Fruit fly (Drosophila melanogaster) whole organism, prepupa: ENCODE results near the gene Hf.

Experiments
- Blimp-1 ChIP-seq: fragments of 200-800 bp; sonication (Bioruptor generic); optimal IDR thresholded peaks from 3 replicates; lab custom pipeline; 2017; ENCODE audit warnings: missing biosample characterization, missing genetic modification characterization, mild to moderate bottlenecking, moderate library complexity, missing genetic modification reagents
- CG11902 ChIP-seq: fragments of 200-800 bp; sonication (Bioruptor generic); optimal IDR thresholded peaks from 3 replicates; lab custom pipeline; 2016; ENCODE audit warnings: missing biosample characterization, missing genetic modification characterization
- CG15336 ChIP-seq: fragments of 200-800 bp; sonication (Bioruptor generic); IDR thresholded peaks from 2 replicates; pipeline ENCODE4 v1.3.6; 2022; ENCODE audit warnings: missing biosample characterization, missing genetic modification characterization
- CG31627 ChIP-seq: fragments of 200-800 bp; sonication (Bioruptor generic); optimal IDR thresholded peaks from 3 replicates; lab custom pipeline; 2016; ENCODE audit warnings: missing biosample characterization, missing genetic modification characterization
- CG32006 ChIP-seq: fragments of 200-800 bp; sonication (Bioruptor generic); optimal IDR thresholded peaks from 3 replicates; lab custom pipeline; 2017; ENCODE audit warnings: missing biosample characterization, mild to moderate bottlenecking, missing genetic modification characterization
- CG34406 ChIP-seq: fragments of 200-800 bp; sonication (Bioruptor generic); optimal IDR thresholded peaks from 3 replicates; lab custom pipeline; 2016; ENCODE audit warnings: missing biosample characterization, missing genetic modification characterization
- CG3919 ChIP-seq: fragments of 200-800 bp; sonication (Bioruptor generic); optimal IDR thresholded peaks from 3 replicates; lab custom pipeline; 2016; ENCODE audit warnings: missing biosample characterization, missing genetic modification characterization
- CG6163 ChIP-seq: fragments of 200-800 bp; sonication (Bioruptor generic); IDR thresholded peaks from 3 replicates; pipeline ENCODE4 v1.3.6; 2022; ENCODE audit warnings: missing biosample characterization, missing genetic modification characterization
- CG6276 ChIP-seq: fragments of 200-800 bp; sonication (Bioruptor generic); optimal IDR thresholded peaks from 2 replicates; lab custom pipeline; 2017; ENCODE audit warnings: missing biosample characterization, mild to moderate bottlenecking, missing genetic modification characterization
- CG6792 ChIP-seq: fragments of 200-800 bp; sonication (Bioruptor generic); optimal IDR thresholded peaks from 3 replicates; lab custom pipeline; 2016; ENCODE audit warnings: missing biosample characterization, missing genetic modification characterization
- CG6808 ChIP-seq: fragments of 200-800 bp; sonication (Bioruptor generic); optimal IDR thresholded peaks from 3 replicates; lab custom pipeline; 2017; ENCODE audit warnings: missing biosample characterization, missing genetic modification characterization, mild to moderate bottlenecking, moderate library complexity, missing genetic modification reagents
- CG8119 ChIP-seq: fragments of 200-800 bp; sonication (Bioruptor generic); IDR thresholded peaks from 3 replicates; pipeline ENCODE4 v1.3.6; 2022; ENCODE audit warnings: missing biosample characterization, missing genetic modification characterization
- CG9139 ChIP-seq: fragments of 200-800 bp; sonication (Bioruptor generic); optimal IDR thresholded peaks from 3 replicates; lab custom pipeline; 2017; ENCODE audit warnings: missing biosample characterization, mild to moderate bottlenecking, missing genetic modification characterization
- Eip75B ChIP-seq: fragments of 200-800 bp; sonication (Bioruptor generic); optimal IDR thresholded peaks from 3 replicates; lab custom pipeline; 2016; ENCODE audit warnings: missing biosample characterization, missing genetic modification characterization
- Eip78C ChIP-seq: fragments of 200-800 bp; sonication (Bioruptor generic); peaks from one replicate; lab custom pipeline; 2016; ENCODE audit warnings: missing biosample characterization, missing genetic modification characterization
- Eip93F ChIP-seq: fragments of 200-800 bp; sonication (Bioruptor generic); optimal IDR thresholded peaks from 2 replicates; lab custom pipeline; 2016; ENCODE audit warnings: missing biosample characterization, mild to moderate bottlenecking, missing genetic modification characterization
- Ets21C ChIP-seq: fragments of 200-800 bp; sonication (Bioruptor generic); optimal IDR thresholded peaks from 3 replicates; lab custom pipeline; 2016; ENCODE audit warnings: missing biosample characterization, missing genetic modification characterization
- Ets96B ChIP-seq: fragments of 200-800 bp; optimal IDR thresholded peaks from 2 replicates; lab custom pipeline; 2019; ENCODE audit warnings: missing biosample characterization, mild to moderate bottlenecking, missing genetic modification characterization, moderate library complexity
- Hr39 ChIP-seq: fragments of 200-800 bp; sonication (Bioruptor generic); optimal IDR thresholded peaks from 2 replicates; lab custom pipeline; 2016; ENCODE audit warnings: missing biosample characterization, missing genetic modification characterization
- Lpt ChIP-seq: fragments of 200-800 bp; sonication (Bioruptor generic); optimal IDR thresholded peaks from 3 replicates; lab custom pipeline; 2016; ENCODE audit warnings: missing biosample characterization, missing genetic modification characterization
- Met ChIP-seq: fragments of 200-800 bp; sonication (Bioruptor generic); optimal IDR thresholded peaks from 3 replicates; lab custom pipeline; 2016; ENCODE audit warnings: missing biosample characterization, missing genetic modification characterization
- OdsH ChIP-seq: fragments of 200-800 bp; sonication (Bioruptor generic); optimal IDR thresholded peaks from 3 replicates; lab custom pipeline; 2016; ENCODE audit warnings: missing biosample characterization, missing genetic modification characterization
- Smox ChIP-seq: fragments of 200-800 bp; sonication (Bioruptor generic); optimal IDR thresholded peaks from 3 replicates; lab custom pipeline; 2016; ENCODE audit warnings: missing biosample characterization, missing genetic modification characterization
- Sox14 ChIP-seq: fragments of 200-800 bp; sonication (Bioruptor generic); optimal IDR thresholded peaks from 3 replicates; lab custom pipeline; 2016; ENCODE audit warnings: missing biosample characterization, missing genetic modification characterization
- achi ChIP-seq: fragments of 200-800 bp; sonication (Bioruptor generic); optimal IDR thresholded peaks from 3 replicates; lab custom pipeline; 2016; ENCODE audit warnings: missing biosample characterization, missing genetic modification characterization
- acj6 ChIP-seq: fragments of 200-800 bp; sonication (Bioruptor generic); optimal IDR thresholded peaks from 3 replicates; lab custom pipeline; 2016; ENCODE audit warnings: missing biosample characterization, missing genetic modification characterization
- cyc ChIP-seq: fragments of 200-800 bp; sonication (Bioruptor generic); optimal IDR thresholded peaks from 3 replicates; lab custom pipeline; 2016; ENCODE audit warnings: missing biosample characterization, missing genetic modification characterization
- dac ChIP-seq: fragments of 200-800 bp; sonication (Bioruptor generic); optimal IDR thresholded peaks from 2 replicates; lab custom pipeline; 2017; ENCODE audit warnings: missing biosample characterization, mild to moderate bottlenecking, missing genetic modification characterization
- eg ChIP-seq: fragments of 200-800 bp; sonication (Bioruptor generic); IDR thresholded peaks from 3 replicates; pipeline ENCODE4 v1.3.6; 2022; ENCODE audit warnings: missing biosample characterization, missing genetic modification characterization
- fd59A ChIP-seq: fragments of 200-800 bp; sonication (Bioruptor generic); optimal IDR thresholded peaks from 2 replicates; lab custom pipeline; 2017; ENCODE audit warnings: missing biosample characterization, mild to moderate bottlenecking, missing genetic modification characterization, missing genetic modification reagents
- fkh ChIP-seq: fragments of 200-800 bp; sonication (Bioruptor generic); optimal IDR thresholded peaks from 3 replicates; lab custom pipeline; 2017; ENCODE audit warnings: missing biosample characterization, mild to moderate bottlenecking, missing genetic modification characterization, moderate library complexity
- lz ChIP-seq: fragments of 200-800 bp; sonication (Bioruptor generic); optimal IDR thresholded peaks from 3 replicates; lab custom pipeline; 2016; ENCODE audit warnings: missing biosample characterization, missing genetic modification characterization
- net ChIP-seq: fragments of 200-800 bp; sonication (Bioruptor generic); optimal IDR thresholded peaks from 3 replicates; lab custom pipeline; 2016; ENCODE audit warnings: missing biosample characterization, missing genetic modification characterization
- pdm3 ChIP-seq: fragments of 200-800 bp; sonication (Bioruptor generic); optimal IDR thresholded peaks from 3 replicates; lab custom pipeline; 2016; ENCODE audit warnings: missing biosample characterization, missing genetic modification characterization
- spab ChIP-seq: fragments of 200-800 bp; sonication (Bioruptor generic); optimal IDR thresholded peaks from 2 replicates; lab custom pipeline; 2017; ENCODE audit warnings: missing biosample characterization, mild to moderate bottlenecking, missing genetic modification characterization, missing genetic modification reagents
- topi ChIP-seq: fragments of 200-800 bp; sonication (Bioruptor generic); optimal IDR thresholded peaks from 3 replicates; lab custom pipeline; 2016; ENCODE audit warnings: missing biosample characterization, missing genetic modification characterization
- vri ChIP-seq: fragments of 200-800 bp; sonication (Bioruptor generic); optimal IDR thresholded peaks from 3 replicates; lab custom pipeline; 2016; ENCODE audit warnings: missing biosample characterization, mild to moderate bottlenecking, missing genetic modification characterization

Gene Hf

DNA sequence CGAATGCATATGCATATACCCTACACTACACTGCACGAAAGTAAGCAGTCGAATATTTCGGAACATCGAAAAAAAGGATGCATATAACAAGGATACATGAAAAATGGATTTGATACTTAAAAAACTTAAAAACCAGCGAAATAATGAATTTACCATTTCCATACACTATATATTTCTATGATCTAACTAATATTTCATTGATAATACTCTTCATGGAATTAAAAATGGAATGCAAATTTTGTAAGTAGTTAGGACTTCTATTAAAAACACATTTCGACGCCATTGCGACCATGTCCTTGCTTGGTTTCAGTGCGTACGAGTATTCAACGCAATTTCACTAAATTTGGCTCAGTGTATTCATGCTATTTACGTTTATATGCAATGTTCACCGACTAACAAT lies 34.6 kb upstream of the Hf start (continued):
- TF ChIP-seq dac, result no peak
- peak; percentile 73 for TF ChIP-seq CG32006 (GFP tag; lab: Kevin White, UChicago)
- peak; percentile 47 for TF ChIP-seq topi (GFP tag; lab: Kevin White, UChicago)
- TF ChIP-seq CG6792 (GFP tag; lab: Kevin White, UChicago), result peak; percentile 32
- no peak for TF ChIP-seq Eip93F (GFP tag; lab: Kevin White, UChicago)
- TF ChIP-seq CG6163 (GFP tag; lab: Robert Waterston, UW), result no peak
- TF ChIP-seq CG9139 (GFP tag; lab: Kevin White, UChicago), result no peak
- no peak for TF ChIP-seq vri (GFP tag; lab: Kevin White, UChicago)
- peak; percentile 44 for TF ChIP-seq lz (GFP tag; lab: Kevin White, UChicago)
- peak; percentile 51 for TF ChIP-seq achi (GFP tag; lab: Kevin White, UChicago)
- peak; percentile 54 for TF ChIP-seq CG6808
- TF ChIP-seq fd59A (GFP tag; lab: Kevin White, UChicago), result peak; percentile 39
- TF ChIP-seq Sox14 (GFP tag; lab: Kevin White, UChicago), result peak; percentile 38
- TF ChIP-seq eg (GFP tag; lab: Robert Waterston, UW), result no peak
- peak; percentile 45 for TF ChIP-seq cyc
- TF ChIP-seq CG8119 (GFP tag; lab: Robert Waterston, UW), result no peak
- TF ChIP-seq CG15336, result 0 out of 2 replicates have a peak, but pooled peaks have one; percentile 17
- peak; percentile 43 for TF ChIP-seq Ets96B
- TF ChIP-seq acj6, result peak; percentile 56
- TF ChIP-seq CG34406, result peak; percentile 25
- TF ChIP-seq Hr39, result peak; percentile 32
- peak; percentile 44 for TF ChIP-seq OdsH (GFP tag; lab: Kevin White, UChicago)
- TF ChIP-seq Lpt, result no peak
- TF ChIP-seq CG3919, result peak; percentile 49
- TF ChIP-seq fkh, result no peak
- TF ChIP-seq Smox (GFP tag; lab: Kevin White, UChicago), result peak; percentile 24
- TF ChIP-seq Eip75B (GFP tag; lab: Kevin White, UChicago), result peak; percentile 32
- no peak for TF ChIP-seq Blimp-1
- peak; percentile 57 for TF ChIP-seq spab (GFP tag; lab: Kevin White, UChicago)
- TF ChIP-seq Eip78C, result peak; percentile 88
- peak; percentile 44 for TF ChIP-seq CG31627 (GFP tag; lab: Kevin White, UChicago)
- no peak for TF ChIP-seq Ets21C (GFP tag; lab: Kevin White, UChicago)
- peak; percentile 29 for TF ChIP-seq CG6276 (GFP tag; lab: Kevin White, UChicago)
- TF ChIP-seq, all 60 proteins: peak for 43

DNA sequence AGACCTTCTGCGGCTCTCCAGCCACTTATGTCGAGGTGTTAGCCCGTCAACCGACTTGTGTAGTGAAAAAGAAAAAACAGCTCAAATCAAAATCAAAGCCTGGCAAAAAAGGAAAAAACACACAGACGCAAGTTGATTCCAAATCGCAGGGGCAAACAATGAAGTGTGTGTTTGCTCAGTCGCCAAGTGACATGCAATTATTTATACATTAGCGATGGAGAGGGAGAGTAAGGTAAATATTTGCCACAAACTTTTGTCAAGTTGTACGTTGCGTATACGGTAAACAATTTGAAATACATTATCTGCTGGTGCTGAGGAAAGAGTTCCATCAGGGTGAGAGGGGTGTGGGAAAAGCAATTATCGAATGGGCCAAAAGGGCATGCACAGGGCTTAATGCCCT lies 30.7 kb upstream of the Hf start:
- TF ChIP-seq CG3919 (no peak), Lpt (no peak), fkh (peak; percentile 69)

DNA sequence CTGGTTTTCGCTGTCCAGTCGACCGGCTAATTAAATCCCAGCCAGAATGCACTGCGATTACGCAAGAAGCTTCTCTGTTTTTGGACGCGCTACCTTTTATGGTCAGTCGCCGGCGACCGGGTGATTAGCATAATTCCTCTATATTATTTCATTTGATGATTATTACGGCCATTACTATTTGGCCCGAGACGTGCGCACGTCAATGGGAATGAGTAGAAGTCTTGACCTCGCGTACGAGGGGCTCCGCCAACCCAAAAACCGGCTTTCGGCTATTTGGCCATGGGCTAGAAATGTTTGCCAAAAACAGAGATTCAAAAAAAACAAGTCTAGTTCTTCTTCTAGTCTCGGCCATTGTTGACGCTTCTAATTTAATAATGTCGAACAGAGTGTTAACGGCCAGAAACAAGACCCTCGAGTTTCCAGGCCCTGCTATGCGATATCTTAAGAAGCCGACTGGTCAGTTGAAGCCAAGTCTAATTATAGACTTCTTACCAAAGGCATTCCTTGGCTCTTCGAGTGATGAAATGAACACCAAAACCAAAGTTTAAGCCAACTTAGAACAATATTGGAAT lies 25.0 kb upstream of the Hf start:
- TF ChIP-seq Eip78C, result no peak
- TF ChIP-seq net (GFP tag; lab: Kevin White, UChicago), result no peak
- no peak for TF ChIP-seq CG3919
- TF ChIP-seq CG11902 (GFP tag; lab: Kevin White, UChicago), result no peak
- TF ChIP-seq cyc, result no peak
- TF ChIP-seq acj6, result no peak
- TF ChIP-seq pdm3, result no peak
- no peak for TF ChIP-seq Blimp-1
- TF ChIP-seq CG15336, result no peak
- no peak for TF ChIP-seq Met (GFP tag; lab: Kevin White, UChicago)
